Worm (Caenorhabditis elegans) whole organism, L4/young adult: ENCODE results near the gene ceh-76.

Source experiments
- W03F9.2 ChIP-seq: fragments of 150-350 bp; optimal IDR thresholded peaks from 2 replicates; lab custom pipeline; 2014; ENCODE audit warnings: missing biosample characterization, missing genetic modification characterization
- him-1 ChIP-seq: sonication (generic microtip); optimal IDR thresholded peaks from 2 replicates; lab custom pipeline; 2016; ENCODE audit warnings: missing genotype, missing genetic modification reagents, missing genetic modification characterization, missing compliant biosample characterization

ce11 chrV:8012032-8012431 lies 17.6 kb upstream of the ceh-76 start, which contains the start of gene rpb-9:
- TF ChIP-seq W03F9.2 (tag; lab: Kevin White, UChicago) (no peak), him-1 (tag; lab: Kevin White, UChicago) (no peak)
